Worm (Caenorhabditis elegans) whole organism, L4/young adult: ENCODE results near the gene nrsn-1.
A peak's percentile ranks its signal among the peaks of the same experiment; 100 is the strongest.

Source experiments
- W03F9.2 ChIP-seq: fragments of 150-350 bp; optimal IDR thresholded peaks from 2 replicates; lab custom pipeline; 2014; ENCODE audit warnings: missing biosample characterization, missing genetic modification characterization
- dao-5 ChIP-seq: sonication (generic microtip); optimal IDR thresholded peaks from 2 replicates; lab custom pipeline; 2016; ENCODE audit warnings: missing genotype, missing genetic modification characterization, moderate library complexity, missing compliant biosample characterization
- him-1 ChIP-seq: sonication (generic microtip); optimal IDR thresholded peaks from 2 replicates; lab custom pipeline; 2016; ENCODE audit warnings: missing genotype, missing genetic modification reagents, missing genetic modification characterization, missing compliant biosample characterization

Gene nrsn-1

ce11 chrV:3714750-3715149 is 1.0 kb downstream of the nrsn-1 start:
- no peak for TF ChIP-seq dao-5 (tag; lab: Kevin White, UChicago)
- no peak for TF ChIP-seq W03F9.2 (tag; lab: Kevin White, UChicago)
- TF ChIP-seq him-1 (tag; lab: Kevin White, UChicago): no peak

DNA sequence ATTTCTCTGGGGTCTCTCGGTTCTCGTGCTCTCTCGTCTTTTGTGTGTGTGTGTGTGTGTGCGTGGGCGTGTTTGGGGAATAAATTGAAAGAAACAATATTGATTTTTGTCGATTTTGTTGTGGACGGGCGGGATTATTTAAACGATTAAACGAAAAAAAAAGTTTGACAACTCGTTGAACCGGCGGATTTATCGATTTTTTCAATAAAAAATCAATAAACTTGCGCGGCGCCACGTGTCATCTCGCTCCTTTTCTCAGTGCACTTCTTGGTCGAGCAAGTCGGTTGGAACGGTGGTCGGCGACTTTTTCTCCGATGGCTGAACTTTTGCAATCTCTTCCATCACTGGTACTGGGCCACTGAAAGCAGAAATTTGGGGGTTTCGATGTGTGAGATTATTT is 2.8 kb downstream of the nrsn-1 start:
- TF ChIP-seq him-1 (tag; lab: Kevin White, UChicago): no peak
- TF ChIP-seq dao-5 (tag; lab: Kevin White, UChicago): no peak
- TF ChIP-seq W03F9.2 (tag; lab: Kevin White, UChicago): no peak

- TF ChIP-seq W03F9.2 (tag; lab: Kevin White, UChicago) (no peak), dao-5 (tag; lab: Kevin White, UChicago) (no peak), him-1 (tag; lab: Kevin White, UChicago) (peak; percentile 78)
These were observed 3.6 kb downstream of the nrsn-1 start for ce11 chrV:3712192-3712591.

ce11 chrV:3711544-3711943 is 4.2 kb downstream of the nrsn-1 start:
- TF ChIP-seq dao-5 (tag; lab: Kevin White, UChicago): no peak
- no peak for TF ChIP-seq him-1 (tag; lab: Kevin White, UChicago)
- TF ChIP-seq W03F9.2 (tag; lab: Kevin White, UChicago): no peak

- TF ChIP-seq W03F9.2 (tag; lab: Kevin White, UChicago): no peak
- no peak for TF ChIP-seq dao-5 (tag; lab: Kevin White, UChicago)
- no peak for TF ChIP-seq him-1 (tag; lab: Kevin White, UChicago)
These were observed 8.9 kb downstream of the nrsn-1 start for ce11 chrV:3706893-3707292.

ce11 chrV:3706167-3706566 is 9.6 kb downstream of the nrsn-1 start:
- TF ChIP-seq him-1 (tag; lab: Kevin White, UChicago) (no peak), W03F9.2 (tag; lab: Kevin White, UChicago) (no peak), dao-5 (tag; lab: Kevin White, UChicago) (no peak)

DNA sequence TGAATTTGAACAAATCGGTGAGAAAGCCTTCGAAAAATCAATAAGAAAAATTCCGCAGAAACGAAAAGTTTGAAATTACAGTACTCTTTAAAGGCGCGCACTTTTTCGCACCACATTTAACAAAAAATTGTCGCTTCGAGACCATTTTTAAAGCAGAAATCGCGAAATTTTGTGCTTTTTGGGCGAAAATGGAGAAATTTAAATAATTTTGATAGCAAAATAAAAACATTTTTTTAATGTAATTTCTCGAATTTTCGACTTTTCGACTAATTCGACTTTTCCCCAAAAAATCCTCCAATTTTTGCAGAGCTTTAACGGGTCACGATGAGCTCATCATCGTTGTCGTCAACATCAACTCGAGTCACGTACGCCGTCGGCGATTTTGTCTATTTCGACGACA is 11.1 kb downstream of the nrsn-1 start, which contains the start of gene lin-40:
Gene lin-40, plus strand, starts transcription at position 301 of the 400 bp plus-strand sequence.
- TF ChIP-seq him-1 (tag; lab: Kevin White, UChicago) (no peak), dao-5 (tag; lab: Kevin White, UChicago) (no peak), W03F9.2 (tag; lab: Kevin White, UChicago) (no peak)

DNA sequence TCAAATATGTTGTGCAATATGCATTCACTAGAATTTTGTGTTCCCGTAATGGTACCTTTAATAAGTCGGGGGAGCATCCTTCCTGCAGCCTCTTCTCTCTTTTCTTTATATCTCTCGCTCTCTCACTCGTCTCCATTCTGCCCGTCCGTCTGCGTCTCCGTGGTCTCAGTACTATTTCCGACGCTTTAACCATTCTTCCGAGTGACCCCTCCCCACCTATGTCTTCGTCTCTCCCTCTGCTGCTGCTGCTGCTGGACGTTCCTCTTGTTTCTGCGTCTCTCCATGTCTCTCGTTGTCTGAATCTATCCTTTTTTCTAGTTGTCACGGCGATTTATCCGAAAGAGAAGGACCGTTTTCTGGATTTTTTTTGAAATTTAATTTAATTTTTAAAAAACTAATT is 11.9 kb downstream of the nrsn-1 start:
- TF ChIP-seq him-1 (tag; lab: Kevin White, UChicago) (peak; percentile 61), dao-5 (tag; lab: Kevin White, UChicago) (no peak)

ce11 chrV:3702998-3703397 is 12.8 kb downstream of the nrsn-1 start:
- TF ChIP-seq dao-5 (tag; lab: Kevin White, UChicago): no peak
- TF ChIP-seq him-1 (tag; lab: Kevin White, UChicago): no peak

DNA sequence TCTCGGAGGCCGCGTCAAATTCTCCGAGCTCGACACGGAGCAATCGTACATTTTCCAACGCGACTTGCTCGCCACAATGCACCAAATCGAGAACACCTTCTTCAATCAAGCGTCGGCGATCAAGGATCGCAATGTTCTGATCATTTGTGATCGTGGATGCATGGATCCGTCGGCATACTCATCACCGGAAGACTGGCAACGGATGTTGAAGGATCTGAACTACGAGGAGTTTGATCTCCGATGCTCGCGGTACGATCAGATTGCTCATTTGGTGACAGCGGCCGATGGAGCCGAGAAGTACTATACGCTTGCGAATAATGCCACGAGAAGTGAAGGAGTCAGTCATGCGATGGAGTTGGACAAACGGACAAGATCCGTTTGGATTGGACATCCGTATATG is 17.3 kb downstream of the nrsn-1 start:
- no peak for TF ChIP-seq W03F9.2 (tag; lab: Kevin White, UChicago)
- no peak for TF ChIP-seq him-1 (tag; lab: Kevin White, UChicago)

DNA sequence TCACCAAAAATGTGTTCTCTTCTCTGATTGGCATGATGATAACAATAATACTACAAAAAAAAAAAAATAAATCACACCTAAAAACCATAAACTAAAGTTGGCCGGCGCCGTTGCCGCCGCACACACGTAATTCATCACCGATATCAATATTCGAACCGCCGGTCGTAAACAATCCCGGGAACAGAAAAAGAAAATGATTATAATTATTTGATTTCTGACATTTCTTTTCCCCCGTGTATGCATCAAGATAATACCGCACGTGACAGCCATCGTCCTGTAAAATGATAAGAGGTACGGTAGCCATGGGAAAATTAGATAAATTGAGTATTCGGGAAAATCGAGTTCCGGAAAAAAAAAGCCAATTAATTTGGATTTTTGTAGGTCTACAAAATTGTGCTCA is 18.7 kb downstream of the nrsn-1 start:
- no peak for TF ChIP-seq W03F9.2 (tag; lab: Kevin White, UChicago)
- no peak for TF ChIP-seq him-1 (tag; lab: Kevin White, UChicago)
- TF ChIP-seq dao-5 (tag; lab: Kevin White, UChicago): no peak

ce11 chrV:3695254-3695653 is 20.5 kb downstream of the nrsn-1 start:
- TF ChIP-seq dao-5 (tag; lab: Kevin White, UChicago): no peak
- TF ChIP-seq W03F9.2 (tag; lab: Kevin White, UChicago): no peak
- no peak for TF ChIP-seq him-1 (tag; lab: Kevin White, UChicago)

DNA sequence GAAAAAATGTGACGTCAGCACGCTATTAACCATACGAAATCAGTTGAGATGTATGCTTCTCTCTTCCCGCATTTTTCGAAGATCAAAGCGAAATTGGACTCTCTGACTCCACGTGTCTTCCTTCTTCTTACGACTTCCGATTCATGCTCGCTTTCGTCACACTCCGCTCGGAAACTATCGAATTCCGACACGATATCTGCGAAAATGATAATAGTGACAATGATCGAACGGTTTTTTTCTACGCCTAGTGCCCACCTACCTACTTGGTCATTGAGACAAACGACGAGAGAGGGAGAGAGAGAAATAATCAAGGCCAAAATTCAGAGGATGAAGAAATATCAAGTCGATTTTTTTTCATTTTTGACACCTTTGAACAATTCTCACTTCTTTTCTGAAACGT is 22.1 kb downstream of the nrsn-1 start:
- no peak for TF ChIP-seq him-1 (tag; lab: Kevin White, UChicago)
- no peak for TF ChIP-seq dao-5 (tag; lab: Kevin White, UChicago)
- no peak for TF ChIP-seq W03F9.2 (tag; lab: Kevin White, UChicago)

ce11 chrV:3692613-3693012 is 23.2 kb downstream of the nrsn-1 start:
- TF ChIP-seq him-1 (tag; lab: Kevin White, UChicago) (no peak), dao-5 (tag; lab: Kevin White, UChicago) (no peak)

- TF ChIP-seq dao-5 (tag; lab: Kevin White, UChicago): no peak
- TF ChIP-seq him-1 (tag; lab: Kevin White, UChicago): no peak
- no peak for TF ChIP-seq W03F9.2 (tag; lab: Kevin White, UChicago)
These were observed 27.0 kb downstream of the nrsn-1 start for ce11 chrV:3688733-3689132.
